Worm (Caenorhabditis elegans): ENCODE measurements around the gene lys-3.

Gene lys-3

ce11 chrV:10237959-10238444 is 45.3 kb downstream of the lys-3 start (continued):
- no peak for TF ChIP-seq ZK337.2 (GFP tag; IDR thresholded peaks at IDR 0.05)

DNA sequence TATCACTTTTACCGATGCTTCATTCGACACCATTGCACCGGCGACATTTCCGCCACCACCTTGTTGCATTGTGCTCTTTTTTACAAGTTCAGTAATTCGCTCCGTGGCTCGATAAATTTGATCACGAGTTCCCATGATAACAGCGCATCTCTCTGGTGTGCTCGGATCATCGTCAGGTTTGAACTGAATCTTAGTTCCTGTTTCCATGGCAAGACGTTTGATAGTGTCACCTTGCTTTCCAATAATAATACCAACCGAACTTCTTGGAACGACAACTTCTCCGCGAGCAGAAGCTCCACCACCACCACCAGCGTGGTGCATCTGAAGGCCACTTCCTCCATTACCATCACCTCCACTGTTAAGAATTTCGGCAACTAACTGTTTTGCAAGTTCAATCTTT is 46.2 kb downstream of the lys-3 start:
- TF ChIP-seq aha-1 (tag) (peak; percentile 96), ZK546.5 (tag; optimal IDR thresholded peaks at IDR 0.05) (no peak)

ce11 chrV:10233330-10233729 is 50.0 kb downstream of the lys-3 start, which contains the start of gene str-182:
TSS of gene str-182 (minus strand) at chrV:10233430.
- TF ChIP-seq daf-8 (GFP tag; IDR thresholded peaks at IDR 0.05) (no peak), hif-1 (tag; optimal IDR thresholded peaks at IDR 0.05) (no peak), R02D3.7 (tag; optimal IDR thresholded peaks at IDR 0.05) (no peak), vab-7 (GFP tag; IDR thresholded peaks at IDR 0.05) (no peak), nhr-77 (tag; optimal IDR thresholded peaks at IDR 0.05) (no peak), lin-39 (tag; optimal IDR thresholded peaks at IDR 0.05) (no peak), hlh-30 (tag; optimal IDR thresholded peaks at IDR 0.05; ENCODE audit: insufficient read depth) (no peak), unc-39 (tag; optimal IDR thresholded peaks at IDR 0.05) (no peak), cey-2 (tag; optimal IDR thresholded peaks at IDR 0.05; ENCODE audit: borderline replicate concordance, insufficient read depth) (no peak), egl-27 (tag; optimal IDR thresholded peaks at IDR 0.05) (no peak), T26A8.4 (GFP tag; IDR thresholded peaks at IDR 0.05) (no peak), nhr-76 (tag; optimal IDR thresholded peaks at IDR 0.05) (no peak), madf-9 (GFP tag; conservative IDR thresholded peaks at IDR 0.05) (no peak), zag-1 (tag; optimal IDR thresholded peaks at IDR 0.05) (no peak), zip-2 (tag; optimal IDR thresholded peaks at IDR 0.05) (no peak), mxl-2 (GFP tag; conservative IDR thresholded peaks at IDR 0.05) (no peak), ceh-44 (GFP tag; IDR thresholded peaks at IDR 0.05) (no peak), tra-1 (GFP tag; IDR thresholded peaks at IDR 0.05) (no peak), madf-5 (GFP tag; IDR thresholded peaks at IDR 0.05) (no peak), egl-43 (GFP tag; IDR thresholded peaks at IDR 0.05) (no peak)

All from whole organism, L4 larva.